Fruit fly (Drosophila melanogaster): ENCODE data around the gene CG3061.
A peak's percentile ranks its signal among the peaks of the same experiment; 100 is the strongest.

CG3061 gene

dm6 chr3R:14005152-14005551 lies 27.0 kb upstream of the CG3061 start (continued):
- TF ChIP-seq tll (GFP tag; optimal IDR thresholded peaks at IDR 0.05) = peak in 1 of 2 experiments; percentile 43
- no peak for TF ChIP-seq MTF-1 (GFP tag; optimal IDR thresholded peaks at IDR 0.05; ENCODE audit: borderline replicate concordance)
- TF ChIP-seq CG14441 (GFP tag; IDR thresholded peaks at IDR 0.05) = no peak
- TF ChIP-seq Neu2 (GFP tag; optimal IDR thresholded peaks at IDR 0.05; ENCODE audit: borderline replicate concordance) = no peak
- TF ChIP-seq ham (GFP tag; IDR thresholded peaks at IDR 0.05) = no peak
- TF ChIP-seq YL-1 (GFP tag; optimal IDR thresholded peaks at IDR 0.05) = no peak
- no peak for TF ChIP-seq Elba2 (GFP tag; optimal IDR thresholded peaks at IDR 0.05)
- no peak for TF ChIP-seq hkb (optimal IDR thresholded peaks at IDR 0.05)
- TF ChIP-seq hkb (GFP tag; IDR thresholded peaks at IDR 0.05) = peak; percentile 41; the same call in 1 of the 2 replicates
- TF ChIP-seq CG11085 (GFP tag; IDR thresholded peaks at IDR 0.05) = no peak
- no peak for TF ChIP-seq usp (GFP tag; optimal IDR thresholded peaks at IDR 0.05)
- TF ChIP-seq Eip74EF (GFP tag; optimal IDR thresholded peaks at IDR 0.05) = no peak
- no peak for TF ChIP-seq CG15479 (GFP tag; optimal IDR thresholded peaks at IDR 0.05)
- TF ChIP-seq Dad (GFP tag; optimal IDR thresholded peaks at IDR 0.05) = no peak
- no peak for TF ChIP-seq Xrp1 (GFP tag; IDR thresholded peaks at IDR 0.05)
- TF ChIP-seq shn (GFP tag; optimal IDR thresholded peaks at IDR 0.05) = no peak
- no peak for TF ChIP-seq CG12299 (tag; optimal IDR thresholded peaks at IDR 0.05)
- no peak for TF ChIP-seq pb (GFP tag; optimal IDR thresholded peaks at IDR 0.05)
- TF ChIP-seq crol (GFP tag; IDR thresholded peaks at IDR 0.05) = no peak
- no peak for TF ChIP-seq maf-S (GFP tag; optimal IDR thresholded peaks at IDR 0.05)
- TF ChIP-seq CG18764 (GFP tag; optimal IDR thresholded peaks at IDR 0.05) = no peak
- no peak for TF ChIP-seq pfk (GFP tag; optimal IDR thresholded peaks at IDR 0.05)
- no peak for TF ChIP-seq grau (tag; optimal IDR thresholded peaks at IDR 0.05)
- TF ChIP-seq CG11093 (GFP tag; IDR thresholded peaks at IDR 0.05) = no peak
- no peak for TF ChIP-seq CG6654 (GFP tag; optimal IDR thresholded peaks at IDR 0.05)
- TF ChIP-seq ara (GFP tag; IDR thresholded peaks at IDR 0.05) = no peak
- TF ChIP-seq B-H1 (GFP tag; IDR thresholded peaks at IDR 0.05) = no peak; the same call in 2 of the 3 replicates
- TF ChIP-seq CG8281 (tag; optimal IDR thresholded peaks at IDR 0.05) = peak; percentile 16
- no peak for TF ChIP-seq CG7963 (GFP tag; IDR thresholded peaks at IDR 0.05; ENCODE audit: partially characterized antibody)
- TF ChIP-seq so (GFP tag; IDR thresholded peaks at IDR 0.05) = peak; percentile 53; the same call in 1 of the 3 replicates
- TF ChIP-seq dysf (GFP tag; IDR thresholded peaks at IDR 0.05) = no peak
- TF ChIP-seq chm (GFP tag; IDR thresholded peaks at IDR 0.05) = no peak
- TF ChIP-seq fd96Cb (tag; optimal IDR thresholded peaks at IDR 0.05) = no peak
- TF ChIP-seq mirr (GFP tag; optimal IDR thresholded peaks at IDR 0.05) = peak; percentile 15
- TF ChIP-seq gsb-n (tag; optimal IDR thresholded peaks at IDR 0.05) = no peak
- TF ChIP-seq chn (GFP tag; optimal IDR thresholded peaks at IDR 0.05) = no peak
- no peak for TF ChIP-seq cato (GFP tag; optimal IDR thresholded peaks at IDR 0.05; ENCODE audit: borderline replicate concordance)
- TF ChIP-seq lbe (GFP tag; optimal IDR thresholded peaks at IDR 0.05) = no peak
- TF ChIP-seq CG17829 (tag; optimal IDR thresholded peaks at IDR 0.05) = no peak
- peak; percentile 34 for TF ChIP-seq Hmr (GFP tag; optimal IDR thresholded peaks at IDR 0.05)
- TF ChIP-seq CG10959 (GFP tag; IDR thresholded peaks at IDR 0.05) = no peak
- no peak for TF ChIP-seq Hmx (GFP tag; optimal IDR thresholded peaks at IDR 0.05)
- TF ChIP-seq en (GFP tag; optimal IDR thresholded peaks at IDR 0.05) = no peak
- no peak for TF ChIP-seq CTCF (GFP tag; optimal IDR thresholded peaks at IDR 0.05)
- TF ChIP-seq crp (GFP tag; optimal IDR thresholded peaks at IDR 0.05) = no peak
- no peak for TF ChIP-seq MBD-R2 (GFP tag; IDR thresholded peaks at IDR 0.05)
- TF ChIP-seq CG14050 (GFP tag; IDR thresholded peaks at IDR 0.05) = no peak
- no peak for TF ChIP-seq Kr (GFP tag; optimal IDR thresholded peaks at IDR 0.05)
- TF ChIP-seq CG4617 (GFP tag; optimal IDR thresholded peaks at IDR 0.05; ENCODE audit: borderline replicate concordance) = no peak
- no peak for TF ChIP-seq bbx (GFP tag; IDR thresholded peaks at IDR 0.05; ENCODE audit: partially characterized antibody)
- TF ChIP-seq crc (GFP tag; optimal IDR thresholded peaks at IDR 0.05) = no peak
- TF ChIP-seq Antp (GFP tag; optimal IDR thresholded peaks at IDR 0.05) = no peak
